Worm (Caenorhabditis elegans): ENCODE data around the gene clec-50.

DNA sequence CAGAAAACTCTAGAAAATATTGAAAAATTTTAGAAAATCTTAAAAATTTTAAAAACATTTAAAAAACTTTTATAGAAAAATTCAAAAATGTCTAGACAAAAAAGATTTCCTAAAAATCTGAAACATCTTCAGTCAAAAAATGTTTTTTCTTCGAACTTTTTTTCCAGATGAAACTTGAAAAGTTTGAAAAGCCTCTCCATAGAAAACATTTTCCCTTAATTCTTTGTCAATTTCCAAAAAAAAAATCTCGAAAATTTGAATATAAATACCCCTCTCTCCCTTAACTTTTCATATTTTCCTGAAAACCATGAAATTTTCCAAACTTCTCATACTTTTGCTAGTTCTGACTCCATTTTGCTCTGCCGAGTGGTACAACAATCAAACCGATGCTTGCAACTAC, 26.4 kb downstream of the clec-50 start, which contains the start of gene Y116F11A.3:
- TF ChIP-seq C06A6.2 (GFP tag; conservative IDR thresholded peaks at IDR 0.05) (no peak), let-526 (GFP tag; IDR thresholded peaks at IDR 0.05) (no peak), lsl-1 (GFP tag; optimal IDR thresholded peaks at IDR 0.05) (no peak), ZK185.1 (tag; optimal IDR thresholded peaks at IDR 0.05; ENCODE audit: poor library complexity, severe bottlenecking) (no peak), Y79H2A.3 (GFP tag; conservative IDR thresholded peaks at IDR 0.05) (no peak), attf-6 (GFP tag; IDR thresholded peaks at IDR 0.05) (no peak)

All from whole organism, young adult.